Fruit fly (Drosophila melanogaster) whole organism, embryonic: ENCODE measurements around the gene CG17264.
A peak's percentile ranks its signal among the peaks of the same experiment; 100 is the strongest.

Experiments used
- Adf1 ChIP-seq: fragments of 200-800 bp; sonication (Bioruptor generic); IDR thresholded peaks from 2 replicates; pipeline ENCODE4 v1.3.6; 2022; ENCODE audit warnings: missing biosample characterization, missing genetic modification characterization
- Antp ChIP-seq: fragments of 200-800 bp; sonication (Bioruptor generic); optimal IDR thresholded peaks from 3 replicates; lab custom pipeline; 2016; ENCODE audit warnings: missing biosample characterization, missing genetic modification characterization
- Atf6 ChIP-seq: fragments of 200-800 bp; sonication (Bioruptor generic); IDR thresholded peaks from 2 replicates; pipeline ENCODE4 v1.3.6; 2022; ENCODE audit warnings: missing biosample characterization, missing genetic modification characterization
- Bteb2 ChIP-seq: fragments of 200-800 bp; sonication (Bioruptor generic); optimal IDR thresholded peaks from 2 replicates; lab custom pipeline; 2016; ENCODE audit warnings: missing biosample characterization, missing genetic modification characterization
- C15 ChIP-seq: fragments of 200-800 bp; sonication (Bioruptor generic); IDR thresholded peaks from 3 replicates; pipeline ENCODE4 v1.3.6; 2022; ENCODE audit warnings: missing biosample characterization, missing genetic modification characterization
- CG10147 ChIP-seq: fragments of 200-800 bp; sonication (Bioruptor generic); optimal IDR thresholded peaks from 2 replicates; lab custom pipeline; 2019; ENCODE audit warnings: missing biosample characterization, mild to moderate bottlenecking, missing genetic modification characterization, moderate library complexity
- CG10959 ChIP-seq: fragments of 200-800 bp; sonication (Bioruptor generic); IDR thresholded peaks from 2 replicates; pipeline ENCODE4 v1.3.6; 2022; ENCODE audit warnings: missing biosample characterization, missing genetic modification characterization
- CG15269 ChIP-seq: fragments of 200-800 bp; sonication (Bioruptor generic); optimal IDR thresholded peaks from 2 replicates; lab custom pipeline; 2018; ENCODE audit warnings: missing biosample characterization, mild to moderate bottlenecking, missing genetic modification characterization, moderate library complexity
- CG15479 ChIP-seq: fragments of 200-800 bp; sonication (Bioruptor generic); optimal IDR thresholded peaks from 3 replicates; lab custom pipeline; 2019; ENCODE audit warnings: missing biosample characterization, mild to moderate bottlenecking, missing genetic modification characterization, moderate library complexity
- CG15514 ChIP-seq: fragments of 200-800 bp; sonication (Bioruptor generic); optimal IDR thresholded peaks from 3 replicates; lab custom pipeline; 2017; ENCODE audit warnings: missing biosample characterization, missing genetic modification characterization, mild to moderate bottlenecking, moderate library complexity, missing genetic modification reagents
- CG18011 ChIP-seq: fragments of 200-800 bp; sonication (Bioruptor generic); optimal IDR thresholded peaks from 2 replicates; lab custom pipeline; 2017; ENCODE audit warnings: missing biosample characterization, missing genetic modification characterization, mild to moderate bottlenecking, moderate library complexity, missing genotype
- CG18619 ChIP-seq: fragments of 200-800 bp; sonication (Bioruptor generic); optimal IDR thresholded peaks from 3 replicates; lab custom pipeline; 2017; ENCODE audit warnings: missing biosample characterization, mild to moderate bottlenecking, missing genetic modification characterization
- CG18764 ChIP-seq: fragments of 200-800 bp; sonication (Bioruptor generic); optimal IDR thresholded peaks from 3 replicates; lab custom pipeline; 2016; ENCODE audit warnings: missing biosample characterization, missing genetic modification characterization
- CG2129 ChIP-seq: fragments of 200-800 bp; sonication (Bioruptor generic); IDR thresholded peaks from 2 replicates; pipeline ENCODE4 v1.3.6; 2022; ENCODE audit warnings: missing biosample characterization, missing genetic modification characterization; ENCODE audit not compliant: partially characterized antibody
- CG3163 ChIP-seq: fragments of 200-800 bp; sonication (Bioruptor generic); optimal IDR thresholded peaks from 3 replicates; lab custom pipeline; 2016; ENCODE audit warnings: missing biosample characterization, missing genetic modification characterization
- CG32532 ChIP-seq: fragments of 200-800 bp; sonication (Bioruptor generic); IDR thresholded peaks from 2 replicates; pipeline ENCODE4 v1.3.6; 2022; ENCODE audit warnings: missing biosample characterization, missing genetic modification characterization
- CG4360 ChIP-seq: fragments of 200-800 bp; sonication (Bioruptor generic); IDR thresholded peaks from 2 replicates; pipeline ENCODE4 v1.3.6; 2022; ENCODE audit warnings: missing biosample characterization, missing genetic modification characterization
- CG6272 ChIP-seq: fragments of 200-800 bp; sonication (Bioruptor generic); IDR thresholded peaks from 2 replicates; pipeline ENCODE4 v1.3.6; 2022; ENCODE audit warnings: missing biosample characterization, missing genetic modification characterization
- CG6791 ChIP-seq: fragments of 200-800 bp; sonication (Bioruptor generic); IDR thresholded peaks from 3 replicates; pipeline ENCODE4 v1.3.6; 2022; ENCODE audit warnings: missing biosample characterization, missing genetic modification characterization; ENCODE audit not compliant: partially characterized antibody
- CG8359 ChIP-seq: fragments of 200-800 bp; sonication (Bioruptor generic); optimal IDR thresholded peaks from 2 replicates; lab custom pipeline; 2017; ENCODE audit warnings: missing biosample characterization, mild to moderate bottlenecking, missing genetic modification characterization, borderline replicate concordance
- CG9215 ChIP-seq: fragments of 200-800 bp; sonication (Bioruptor generic); IDR thresholded peaks from 2 replicates; pipeline ENCODE4 v1.3.6; 2022; ENCODE audit warnings: missing biosample characterization, missing genetic modification characterization
- Chrac-16 ChIP-seq: fragments of 200-800 bp; sonication (Bioruptor generic); optimal IDR thresholded peaks from 3 replicates; lab custom pipeline; 2016; ENCODE audit warnings: missing biosample characterization, missing genetic modification characterization
- CoRest ChIP-seq: fragments of 200-800 bp; sonication (Bioruptor generic); optimal IDR thresholded peaks from 3 replicates; lab custom pipeline; 2018; ENCODE audit warnings: missing biosample characterization, mild to moderate bottlenecking, missing genetic modification characterization, moderate library complexity
- Dfd ChIP-seq, 2 experiments: fragments of >200 bp; optimal IDR thresholded peaks; 2 replicates each; lab custom pipeline; 2017; ENCODE audit warnings: missing biosample characterization in 2 of 2, missing genetic modification characterization in 2 of 2
- Doc2 ChIP-seq: fragments of 200-800 bp; sonication (Bioruptor generic); IDR thresholded peaks from 2 replicates; pipeline ENCODE4 v1.3.6; 2022; ENCODE audit warnings: missing biosample characterization, missing genetic modification characterization
- ERR ChIP-seq: fragments of 200-800 bp; sonication (Bioruptor generic); optimal IDR thresholded peaks from 2 replicates; lab custom pipeline; 2016; ENCODE audit warnings: missing biosample characterization, missing genetic modification characterization
- HmgD ChIP-seq: fragments of 200-800 bp; sonication (Bioruptor generic); optimal IDR thresholded peaks from 3 replicates; lab custom pipeline; 2016; ENCODE audit warnings: missing biosample characterization, missing genetic modification characterization
- Hr39 ChIP-seq: fragments of >200 bp; optimal IDR thresholded peaks from 2 replicates; lab custom pipeline; 2017
- Med ChIP-seq: fragments of 200-800 bp; sonication (Bioruptor generic); peaks from one replicate; lab custom pipeline; 2016; ENCODE audit warnings: missing biosample characterization, missing genetic modification characterization, mild to moderate bottlenecking, inconsistent platforms, moderate library complexity
- Myb ChIP-seq: fragments of 200-800 bp; sonication (Bioruptor generic); optimal IDR thresholded peaks from 2 replicates; lab custom pipeline; 2016; ENCODE audit warnings: missing biosample characterization, missing genetic modification characterization
- NC2α ChIP-seq: fragments of 200-800 bp; sonication (Bioruptor generic); optimal IDR thresholded peaks from 2 replicates; lab custom pipeline; 2016; ENCODE audit warnings: missing biosample characterization, missing genetic modification characterization
- Nf-YB ChIP-seq: fragments of 200-800 bp; sonication (Bioruptor generic); optimal IDR thresholded peaks from 3 replicates; lab custom pipeline; 2019; ENCODE audit warnings: missing biosample characterization, mild to moderate bottlenecking, missing genetic modification characterization, moderate library complexity
- TFAM ChIP-seq: fragments of 200-800 bp; sonication (Bioruptor generic); optimal IDR thresholded peaks from 2 replicates; lab custom pipeline; 2017; ENCODE audit warnings: missing biosample characterization, missing genetic modification characterization, inconsistent platforms
- Taf1 ChIP-seq: fragments of 200-800 bp; sonication (Bioruptor generic); IDR thresholded peaks from 2 replicates; pipeline ENCODE4 v1.3.6; 2022; ENCODE audit warnings: missing biosample characterization, missing genetic modification characterization
- YL-1 ChIP-seq: fragments of 200-800 bp; sonication (Bioruptor generic); optimal IDR thresholded peaks from 3 replicates; lab custom pipeline; 2017; ENCODE audit warnings: missing biosample characterization, mild to moderate bottlenecking, missing genetic modification characterization
- az2 ChIP-seq: fragments of 200-800 bp; sonication (Bioruptor generic); optimal IDR thresholded peaks from 3 replicates; lab custom pipeline; 2016; ENCODE audit warnings: missing biosample characterization, missing genetic modification characterization
- bbx ChIP-seq: fragments of 200-800 bp; sonication (Bioruptor generic); IDR thresholded peaks from 2 replicates; pipeline ENCODE4 v1.3.6; 2022; ENCODE audit warnings: missing biosample characterization, missing genetic modification characterization; ENCODE audit not compliant: partially characterized antibody
- cas ChIP-seq: fragments of 200-800 bp; sonication (Bioruptor generic); IDR thresholded peaks from 2 replicates; pipeline ENCODE4 v1.3.6; 2022; ENCODE audit warnings: missing biosample characterization, missing genetic modification characterization
- croc ChIP-seq: fragments of 200-800 bp; sonication (Bioruptor generic); conservative IDR thresholded peaks from 3 replicates; pipeline ENCODE4 v1.3.6; 2022; ENCODE audit warnings: missing biosample characterization, missing genetic modification characterization
- eyg ChIP-seq: fragments of 200-800 bp; sonication (Bioruptor generic); optimal IDR thresholded peaks from 3 replicates; lab custom pipeline; 2016; ENCODE audit warnings: missing biosample characterization, missing genetic modification characterization
- luna ChIP-seq: fragments of 200-800 bp; sonication (Bioruptor generic); optimal IDR thresholded peaks from 2 replicates; lab custom pipeline; 2016; ENCODE audit warnings: missing biosample characterization, missing genetic modification characterization
- mirr ChIP-seq: fragments of 200-800 bp; sonication (Bioruptor generic); optimal IDR thresholded peaks from 3 replicates; lab custom pipeline; 2018; ENCODE audit warnings: missing biosample characterization, mild to moderate bottlenecking, missing genetic modification characterization
- row ChIP-seq: fragments of 200-800 bp; sonication (Bioruptor generic); IDR thresholded peaks from 3 replicates; pipeline ENCODE4 v1.3.6; 2022; ENCODE audit warnings: missing biosample characterization, missing genetic modification characterization
- sd ChIP-seq: fragments of 200-800 bp; sonication (Bioruptor generic); optimal IDR thresholded peaks from 3 replicates; lab custom pipeline; 2018; ENCODE audit warnings: missing biosample characterization, mild to moderate bottlenecking, missing genetic modification characterization, moderate library complexity
- sens ChIP-seq: fragments of 200-800 bp; sonication (Bioruptor generic); peaks from one replicate; lab custom pipeline; 2016; ENCODE audit warnings: missing biosample characterization, missing genetic modification characterization
- seq ChIP-seq: fragments of 200-800 bp; sonication (Bioruptor generic); IDR thresholded peaks from 2 replicates; pipeline ENCODE4 v1.3.6; 2022; ENCODE audit warnings: missing biosample characterization, missing genetic modification characterization
- shn ChIP-seq: fragments of 200-800 bp; sonication (Bioruptor generic); optimal IDR thresholded peaks from 3 replicates; lab custom pipeline; 2016; ENCODE audit warnings: missing biosample characterization, missing genetic modification characterization
- sna ChIP-seq: fragments of 200-800 bp; sonication (Bioruptor generic); IDR thresholded peaks from 2 replicates; pipeline ENCODE4 v1.3.6; 2022; ENCODE audit warnings: missing biosample characterization, missing genetic modification characterization; ENCODE audit not compliant: partially characterized antibody
- sob ChIP-seq: fragments of 200-800 bp; sonication (Bioruptor generic); IDR thresholded peaks from 2 replicates; pipeline ENCODE4 v1.3.6; 2022; ENCODE audit warnings: missing biosample characterization, missing genetic modification characterization
- sr ChIP-seq: fragments of 200-800 bp; sonication (Bioruptor generic); IDR thresholded peaks from 3 replicates; pipeline ENCODE4 v1.3.6; 2022; ENCODE audit warnings: missing biosample characterization, missing genetic modification characterization
- yki ChIP-seq: fragments of >200 bp; optimal IDR thresholded peaks from 3 replicates; lab custom pipeline; 2018

CG17264 gene

DNA sequence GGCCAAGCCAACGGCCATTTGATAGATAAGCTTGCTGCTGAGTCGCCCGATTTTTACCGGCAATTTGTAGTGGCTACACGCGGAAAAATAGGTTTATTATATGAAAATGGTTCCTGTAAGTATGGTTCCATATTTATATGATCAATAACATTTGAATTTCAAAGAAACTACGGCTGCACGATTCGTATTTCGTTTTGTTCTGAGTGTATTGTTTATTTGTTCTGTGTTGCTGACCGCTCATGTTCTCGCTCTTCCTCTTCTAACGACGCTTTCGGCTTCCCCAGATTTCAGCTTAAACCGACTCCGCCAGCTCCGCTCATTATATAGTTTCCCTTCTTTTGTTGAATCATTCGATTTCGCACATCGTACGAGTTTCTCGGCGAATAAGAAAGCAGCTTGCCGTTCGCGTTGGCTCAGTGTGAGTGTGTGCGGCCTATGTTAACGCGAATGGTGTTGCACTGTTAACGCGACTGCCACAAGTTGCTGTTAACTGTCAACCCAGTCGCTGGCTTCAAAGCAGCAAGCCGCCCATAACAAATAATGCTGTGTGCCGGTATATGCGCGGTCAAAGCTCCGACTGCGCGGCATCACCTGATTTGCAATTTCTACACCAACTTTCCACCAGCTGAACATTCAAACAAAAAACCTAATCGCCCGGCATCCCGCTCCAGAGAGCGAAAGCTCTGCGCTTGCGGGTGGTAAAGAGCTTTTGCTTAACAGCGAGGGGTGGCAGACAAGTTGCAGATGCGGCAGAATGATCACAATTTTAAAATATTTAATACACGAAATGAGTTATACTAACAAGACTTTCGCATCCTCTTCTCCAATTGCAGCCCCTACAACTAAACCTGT, 40.7 kb downstream of the CG17264 start:
- TF ChIP-seq Med (GFP tag; lab: Kevin White, UChicago) (peak; percentile 87), Dfd (GFP tag; optimal IDR thresholded peaks at IDR 0.05; lab: Kevin White, UChicago) (no peak), cas (GFP tag; lab: Robert Waterston, UW) (0 out of 2 replicates have a peak, but pooled peaks have one; percentile 5), seq (GFP tag; lab: Robert Waterston, UW) (no peak), CG15479 (no peak), luna (GFP tag; lab: Kevin White, UChicago) (peak; percentile 15), bbx (GFP tag; lab: Robert Waterston, UW) (no peak), Atf6 (GFP tag; lab: Robert Waterston, UW) (peak; percentile 62), Chrac-16 (GFP tag; lab: Kevin White, UChicago) (no peak), ERR (GFP tag; lab: Kevin White, UChicago) (no peak), az2 (GFP tag; lab: Kevin White, UChicago) (no peak), HmgD (GFP tag; lab: Kevin White, UChicago) (no peak), CG15269 (tag; lab: Kevin White, UChicago) (no peak), sob (GFP tag; lab: Robert Waterston, UW) (peak; percentile 43; the same call in 1 of the 2 replicates), row (GFP tag; lab: Robert Waterston, UW) (peak; percentile 65), TFAM (GFP tag; lab: Kevin White, UChicago) (no peak), sd (tag; lab: Kevin White, UChicago) (no peak), C15 (GFP tag; lab: Robert Waterston, UW) (no peak), CG32532 (peak; percentile 48; the same call in 1 of the 2 replicates), mirr (GFP tag; lab: Kevin White, UChicago) (peak; percentile 40), Antp (GFP tag; lab: Kevin White, UChicago) (peak; percentile 18), CG10147 (GFP tag; lab: Kevin White, UChicago) (no peak), CG18619 (GFP tag; lab: Kevin White, UChicago) (peak; percentile 14), CG6272 (GFP tag; lab: Robert Waterston, UW) (0 out of 2 replicates have a peak, but pooled peaks have one; percentile 22), CoRest (peak; percentile 21), Adf1 (no peak), sr (GFP tag; lab: Robert Waterston, UW) (no peak), sna (GFP tag; lab: Robert Waterston, UW) (no peak), CG3163 (GFP tag; lab: Kevin White, UChicago) (no peak), eyg (GFP tag; lab: Kevin White, UChicago) (peak; percentile 43), Bteb2 (no peak), yki (lab: Kevin White, UChicago) (no peak), Taf1 (GFP tag; lab: Robert Waterston, UW) (peak; percentile 50), CG9215 (GFP tag; lab: Robert Waterston, UW) (peak; percentile 44), Doc2 (GFP tag; lab: Robert Waterston, UW) (no peak), CG10959 (GFP tag; lab: Robert Waterston, UW) (no peak), CG6791 (GFP tag; lab: Robert Waterston, UW) (no peak), CG18764 (GFP tag; lab: Kevin White, UChicago) (no peak), CG8359 (GFP tag; lab: Kevin White, UChicago) (no peak), croc (GFP tag; lab: Robert Waterston, UW) (no peak), NC2α (GFP tag; lab: Kevin White, UChicago) (no peak), CG4360 (GFP tag; lab: Robert Waterston, UW) (no peak), CG15514 (peak; percentile 21), shn (no peak), Nf-YB (GFP tag; lab: Kevin White, UChicago) (no peak), CG2129 (GFP tag; lab: Robert Waterston, UW) (no peak), Hr39 (no peak), Myb (GFP tag; lab: Kevin White, UChicago) (peak; percentile 61), sens (GFP tag; lab: Kevin White, UChicago) (peak; percentile 15), CG18011 (GFP tag; lab: Kevin White, UChicago) (no peak), YL-1 (no peak)
